Worm (Caenorhabditis elegans): ENCODE results near the gene Y41E3.13.

DNA sequence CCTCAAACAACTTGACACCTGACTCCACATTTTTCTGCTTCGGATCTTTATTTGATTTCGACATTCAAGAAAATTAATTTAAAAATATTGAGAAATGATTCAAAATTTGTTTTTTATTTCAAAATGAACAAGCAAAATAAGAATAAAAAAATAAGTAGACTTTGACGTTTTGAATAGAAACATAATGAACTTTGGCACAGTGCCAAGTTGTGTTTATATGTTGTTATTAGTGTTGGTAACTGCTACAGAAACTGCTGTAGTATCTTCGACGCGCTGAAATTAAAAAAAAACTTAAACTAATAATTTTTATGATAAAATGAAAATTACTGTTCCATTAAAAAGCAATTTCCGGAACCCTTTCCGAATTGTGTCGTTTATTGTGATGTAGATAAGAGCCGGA lies 7.6 kb downstream of the Y41E3.13 start, which contains the start of gene Y41E3.18:
- TF ChIP-seq elt-4 (tag; optimal IDR thresholded peaks at IDR 0.05) (no peak), ztf-16 (tag; optimal IDR thresholded peaks at IDR 0.05) (no peak), rnt-1 (tag; optimal IDR thresholded peaks at IDR 0.05) (no peak)
